Fruit fly (Drosophila melanogaster) ovary, adult (tissue): ENCODE data around the gene CG31021.

Source experiments
- CG17801 ChIP-seq: fragments of 200-800 bp; optimal IDR thresholded peaks from 2 replicates; lab custom pipeline; 2019; ENCODE audit warnings: missing biosample characterization, mild to moderate bottlenecking, missing genetic modification characterization, moderate library complexity; ENCODE audit not compliant: partially characterized antibody

Gene CG31021

DNA sequence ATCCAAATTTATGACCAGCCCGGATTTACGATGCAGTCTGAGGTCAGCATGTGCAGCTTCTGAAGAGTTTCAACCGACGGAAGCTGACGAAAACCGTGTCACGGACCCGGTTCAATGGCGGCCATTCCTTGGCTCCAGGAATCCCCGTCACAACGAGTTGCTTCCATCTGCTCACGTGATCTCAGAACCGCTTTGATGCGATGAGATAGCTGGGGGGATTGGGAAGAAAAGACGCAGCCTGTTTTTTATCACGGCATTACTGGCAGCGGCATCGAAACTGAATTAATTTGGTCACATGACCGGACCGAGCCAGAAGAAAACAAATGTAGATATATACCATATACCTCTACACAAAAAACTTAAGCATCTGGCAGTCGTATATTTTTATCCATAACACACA is 11.2 kb upstream of the CG31021 start:
- TF ChIP-seq CG17801 = no peak

DNA sequence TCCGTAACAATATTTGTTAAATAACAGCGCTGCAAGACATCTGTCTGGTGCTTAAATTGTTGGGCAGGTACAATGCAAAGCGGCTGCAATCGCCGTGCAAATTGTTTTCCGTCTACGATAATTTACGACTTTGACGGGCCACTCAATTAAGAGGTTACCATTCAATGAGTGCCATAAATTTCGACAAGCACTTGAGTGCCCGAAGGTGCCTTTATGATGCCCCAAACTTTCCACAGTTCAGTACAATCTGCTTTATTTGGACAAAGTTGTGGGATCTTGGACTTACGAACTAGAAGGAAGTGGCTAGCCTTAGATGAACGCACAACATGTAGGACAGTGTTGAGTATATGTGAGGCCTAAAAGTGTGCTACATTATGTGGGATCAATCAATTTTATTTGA is 9.3 kb upstream of the CG31021 start:
- TF ChIP-seq CG17801 = no peak

DNA sequence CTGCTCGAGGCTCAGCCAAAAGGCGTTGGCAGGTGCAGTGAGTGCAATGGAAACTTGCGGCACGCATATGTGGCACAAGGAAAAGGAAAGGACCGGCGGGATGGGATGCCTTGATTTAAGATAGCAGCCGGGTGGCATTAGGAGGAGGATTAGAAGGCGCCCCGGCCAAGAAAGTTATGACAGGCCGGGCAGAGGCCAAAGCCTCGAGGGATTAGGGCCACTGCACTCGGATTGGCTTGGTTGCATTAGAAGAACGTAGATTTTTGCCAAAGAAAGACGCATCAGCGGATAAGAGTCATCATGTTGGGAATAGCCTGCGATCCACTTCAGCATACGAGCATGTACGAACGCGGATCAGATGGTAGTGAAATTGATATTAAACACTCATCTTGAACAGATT is 5.3 kb upstream of the CG31021 start, which contains the start of gene CG31019:
TSS of gene CG31019 (plus strand) at position 301 of the 400 bp plus-strand sequence.
- TF ChIP-seq CG17801 = no peak

DNA sequence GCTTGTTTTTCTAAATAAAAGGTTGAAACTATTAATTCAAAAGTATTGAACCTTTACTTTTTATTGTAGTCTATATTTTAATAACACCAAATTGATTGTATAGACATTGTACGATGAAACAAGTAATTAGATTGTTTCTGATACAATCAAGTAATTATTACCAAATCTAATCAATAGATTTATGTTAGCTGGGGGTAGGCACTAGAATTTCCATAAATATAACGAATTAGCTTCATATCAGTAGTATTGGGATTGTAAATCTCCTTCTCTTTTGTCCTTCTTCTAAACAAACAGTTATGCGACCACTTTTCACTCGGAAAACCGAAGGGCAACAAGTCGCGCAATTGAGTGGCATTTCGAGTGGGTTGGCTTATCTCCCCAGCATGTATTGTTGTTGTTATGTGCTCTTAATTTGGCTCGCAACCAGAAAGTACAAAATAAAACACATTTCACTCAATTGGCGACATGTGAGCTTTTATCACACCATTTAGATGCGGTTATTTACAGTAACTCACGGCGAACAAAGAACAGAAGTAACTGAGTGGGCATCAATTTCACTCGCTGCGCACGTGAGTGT is 2.5 kb upstream of the CG31021 start:
- TF ChIP-seq CG17801 = no peak

DNA sequence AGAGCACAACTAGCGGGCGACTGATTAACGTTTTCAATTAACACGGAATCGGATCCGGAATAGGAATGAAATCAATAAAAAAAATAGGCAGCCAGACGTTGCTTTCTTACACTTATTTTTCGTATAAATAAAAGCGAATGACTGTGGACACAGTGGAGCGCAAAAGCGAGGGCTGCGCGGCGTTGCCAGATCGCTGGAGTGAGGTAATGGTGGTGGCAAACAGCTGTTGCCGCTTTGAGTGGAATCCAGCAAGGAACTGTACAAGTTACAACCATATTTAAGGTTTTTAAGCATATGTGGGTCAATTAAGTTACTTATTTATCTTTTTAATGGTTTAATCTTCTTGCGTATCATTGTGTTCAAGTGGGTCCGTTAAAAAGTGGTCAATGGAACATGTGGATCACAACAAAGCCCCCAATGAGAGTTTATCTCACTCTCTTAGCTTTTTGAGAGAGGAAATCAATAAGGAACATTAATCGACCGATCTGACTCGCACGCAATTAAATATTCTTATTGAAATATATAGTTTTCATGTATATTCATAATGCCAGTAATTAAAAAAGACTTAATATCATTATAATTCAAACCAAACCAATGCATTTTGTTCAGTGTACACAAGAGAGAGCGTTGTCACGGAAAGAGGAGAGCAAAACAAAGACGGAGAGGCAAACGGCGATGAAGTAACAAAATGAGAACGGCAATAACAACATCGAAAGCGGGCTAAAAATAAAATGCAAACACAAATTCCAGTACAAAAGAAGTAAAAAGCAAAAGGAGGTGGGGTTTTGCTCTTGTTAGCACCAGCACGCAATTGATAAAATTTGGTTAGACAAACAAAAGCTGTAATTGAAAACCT is 1.6 kb upstream of the CG31021 start:
- TF ChIP-seq CG17801 = peak; percentile 88

DNA sequence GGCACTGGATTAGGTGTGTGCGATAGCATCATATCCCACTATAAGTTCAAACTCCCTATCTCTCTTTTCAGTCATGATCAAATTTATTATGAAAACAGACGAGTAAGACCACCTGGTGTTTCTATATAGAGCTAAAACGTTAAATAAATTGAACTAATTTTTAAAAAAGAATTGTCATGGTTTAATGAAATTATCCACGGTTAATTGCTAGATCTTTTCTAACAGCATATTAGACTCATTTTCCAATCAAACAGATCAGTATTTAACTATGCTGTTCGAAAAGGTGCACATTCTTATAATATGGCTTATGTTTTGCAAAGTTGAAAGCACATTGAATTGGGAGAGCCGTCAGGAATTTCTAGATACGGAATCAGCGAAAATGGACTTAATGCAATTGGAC is 1.9 kb downstream of the CG31021 start, which contains the start of gene PH4alphaNE3:
TSS of gene PH4alphaNE3 (plus strand) at position 301 of the 400 bp plus-strand sequence.
- no peak for TF ChIP-seq CG17801

DNA sequence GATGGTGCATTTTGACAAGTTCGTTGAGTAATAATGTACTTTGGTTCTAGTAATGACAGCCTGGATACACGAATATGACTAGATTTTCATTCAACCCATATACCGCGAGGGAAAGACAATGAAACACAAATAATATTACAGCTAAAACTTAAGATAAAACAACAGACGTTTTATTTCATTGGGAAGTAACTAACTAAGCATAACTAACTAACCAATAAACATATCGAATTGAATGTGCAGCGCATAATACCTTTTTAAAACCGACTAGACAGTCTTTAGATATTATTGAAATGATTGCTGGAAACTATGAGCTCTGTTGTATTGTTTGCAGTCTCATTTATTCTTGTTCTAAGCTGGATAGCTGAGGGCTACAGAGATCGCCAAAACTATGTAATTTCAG is 3.9 kb downstream of the CG31021 start, which contains the start of gene CG31016:
TSS of gene CG31016 (plus strand) at position 301 of the 400 bp plus-strand sequence.
- TF ChIP-seq CG17801 = no peak

DNA sequence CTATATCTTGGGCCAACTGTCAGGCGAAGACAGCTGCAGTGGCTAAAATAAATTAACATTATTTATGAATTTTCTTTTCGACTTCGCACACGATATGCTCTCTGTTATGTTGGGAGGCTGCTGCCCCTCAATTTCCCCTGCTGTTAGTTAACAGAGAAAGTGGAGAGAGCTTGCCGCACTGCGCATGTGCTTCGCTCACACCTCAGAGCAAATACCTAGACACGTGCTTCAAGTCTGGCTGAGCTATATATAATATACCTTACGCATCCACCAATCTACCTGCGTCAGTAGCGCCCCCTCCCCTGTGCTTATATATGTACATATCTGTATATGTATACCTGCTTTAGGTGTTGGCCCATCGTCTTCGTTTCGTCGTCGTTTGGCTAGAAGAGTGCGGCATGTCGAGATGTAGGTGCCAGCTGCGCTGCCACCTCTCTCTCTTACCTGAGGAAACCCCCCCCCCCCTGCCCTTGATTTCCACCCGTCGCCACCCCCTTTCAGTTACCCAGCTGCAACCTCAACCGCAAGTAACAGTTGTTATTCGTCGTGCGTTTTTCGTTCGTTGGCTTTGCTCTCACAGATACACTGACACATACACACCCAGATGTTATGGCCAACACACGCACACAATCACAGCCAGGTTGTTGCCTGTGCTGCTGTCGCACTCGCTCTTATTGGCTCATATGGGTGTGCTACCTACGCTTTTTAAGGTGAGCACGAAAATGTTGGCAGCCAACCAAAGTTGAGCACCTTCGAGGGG is 14.3 kb downstream of the CG31021 start:
- no peak for TF ChIP-seq CG17801

DNA sequence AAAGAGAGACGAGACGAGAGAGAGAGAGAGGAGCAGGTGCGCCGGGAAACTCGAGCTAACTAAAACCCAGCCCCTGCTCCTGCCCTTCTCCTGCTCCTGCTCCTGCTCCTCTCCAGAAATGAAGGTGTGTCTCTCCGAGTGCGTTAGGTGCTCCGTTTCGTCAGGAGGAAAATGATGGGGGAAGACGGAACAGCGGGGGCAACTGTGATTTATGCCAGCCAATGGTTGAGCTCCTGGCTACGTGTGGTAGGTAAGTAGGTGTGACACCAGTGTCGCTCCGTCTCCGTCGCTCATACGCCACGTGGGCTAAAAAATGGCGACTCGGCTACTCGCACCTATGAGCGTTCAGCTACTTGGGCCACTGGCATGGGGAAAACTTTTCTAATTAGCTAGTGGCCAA is 15.5 kb downstream of the CG31021 start:
- TF ChIP-seq CG17801 = no peak

DNA sequence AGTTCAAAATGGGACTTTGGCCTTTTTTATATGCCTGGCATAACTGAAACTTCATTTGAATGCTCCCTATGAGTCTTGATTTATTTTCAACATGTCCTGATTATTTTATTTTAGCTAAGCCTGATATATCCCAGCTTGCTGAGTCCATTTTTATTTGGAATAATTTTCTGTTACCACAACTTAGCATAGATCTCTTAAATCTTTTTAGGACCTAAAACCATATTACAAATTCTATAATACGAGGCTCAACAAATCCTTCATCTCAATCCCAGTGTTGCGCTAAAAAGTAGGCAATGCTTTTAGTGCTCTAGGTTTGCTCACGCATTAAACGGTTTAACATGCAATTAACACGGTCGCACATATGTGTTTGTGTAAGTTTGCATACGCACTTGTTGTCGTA is 19.8 kb downstream of the CG31021 start, which contains the start of gene CG44954:
TSS of gene CG44954 (minus strand) at position 101 of the 400 bp plus-strand sequence.
- TF ChIP-seq CG17801 = no peak

DNA sequence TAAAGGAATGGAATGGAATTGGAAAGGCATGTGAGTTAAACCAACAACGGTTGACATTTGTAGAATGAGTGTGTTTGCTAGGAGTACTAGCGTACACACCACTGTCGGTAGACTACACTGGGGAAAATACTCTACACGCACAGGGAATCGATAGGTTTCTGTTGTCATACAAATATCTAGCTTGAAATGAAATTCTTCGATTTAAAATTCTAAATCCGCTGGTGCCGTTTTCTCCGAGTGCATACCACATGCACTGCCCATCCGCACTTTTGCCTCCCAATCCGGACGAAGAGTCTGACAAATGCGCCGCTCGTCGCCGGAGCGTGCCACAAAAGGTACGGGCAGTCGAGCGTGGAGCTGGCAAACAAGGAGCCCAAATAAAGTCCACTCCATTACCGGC is 26.9 kb downstream of the CG31021 start, which contains the start of gene CG2267:
TSS of gene CG2267 (minus strand) at position 101 of the 400 bp plus-strand sequence.
- no peak for TF ChIP-seq CG17801

DNA sequence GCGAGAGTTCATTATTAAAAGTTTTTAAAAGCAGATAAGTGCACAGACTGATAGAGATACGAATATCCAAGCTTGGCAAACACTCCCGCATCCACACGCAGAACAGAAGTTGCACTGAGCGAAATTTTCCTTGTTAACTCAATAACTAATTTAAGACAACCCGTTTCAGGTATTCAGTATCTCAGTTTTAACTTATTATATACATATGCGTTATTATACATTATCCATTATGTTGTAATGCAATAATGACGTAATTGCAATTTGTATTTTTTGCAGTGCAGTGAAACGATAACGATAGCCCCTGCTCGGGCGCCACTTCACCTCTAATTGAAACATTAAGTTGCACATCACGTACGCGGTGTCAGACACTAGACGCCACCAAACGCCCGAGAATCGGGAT is 41.2 kb downstream of the CG31021 start:
- no peak for TF ChIP-seq CG17801

DNA sequence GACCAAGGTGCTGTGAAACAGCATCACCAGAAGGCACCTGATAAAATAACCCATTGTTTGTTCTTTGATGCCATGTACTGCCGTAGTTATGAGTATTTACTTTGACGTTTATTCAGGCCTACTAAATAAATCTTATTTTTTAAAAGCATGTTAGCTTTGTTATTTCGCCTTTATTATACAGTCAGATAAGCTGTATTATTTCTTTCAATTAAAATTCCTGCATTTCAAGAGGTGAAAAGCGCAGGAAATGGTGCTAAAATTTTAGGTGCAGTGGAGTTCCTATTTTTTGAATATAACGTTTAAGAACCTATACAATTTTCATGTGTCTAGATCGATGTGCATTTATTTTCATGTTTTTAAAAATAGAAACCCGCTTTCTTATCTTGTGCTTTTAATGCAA is 43.8 kb downstream of the CG31021 start, which contains the start of gene CG31013:
TSS of gene CG31013 (minus strand) at position 101 of the 400 bp plus-strand sequence.
- no peak for TF ChIP-seq CG17801

DNA sequence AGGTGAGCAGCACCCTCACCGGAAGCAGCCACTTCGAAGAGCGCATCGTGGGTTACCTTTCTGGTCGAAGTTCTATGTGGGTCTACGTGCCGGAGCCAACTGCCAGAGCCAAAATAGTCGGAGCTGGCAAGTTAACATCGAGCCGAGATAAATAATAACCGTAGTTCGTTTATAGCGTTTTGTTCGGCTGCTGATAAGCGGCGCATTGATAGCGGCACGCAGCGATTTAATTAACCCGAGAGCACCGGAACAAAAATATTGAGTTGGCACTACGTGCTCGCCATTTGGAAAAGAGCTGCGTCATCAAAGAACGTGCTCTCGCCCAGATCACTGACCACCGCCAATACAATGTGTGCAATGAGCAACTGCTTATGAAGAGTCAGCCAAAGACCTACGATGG is 46.4 kb downstream of the CG31021 start, which contains the start of gene PH4alphaPV:
TSS of gene PH4alphaPV (minus strand) at position 101 of the 400 bp plus-strand sequence.
- no peak for TF ChIP-seq CG17801

DNA sequence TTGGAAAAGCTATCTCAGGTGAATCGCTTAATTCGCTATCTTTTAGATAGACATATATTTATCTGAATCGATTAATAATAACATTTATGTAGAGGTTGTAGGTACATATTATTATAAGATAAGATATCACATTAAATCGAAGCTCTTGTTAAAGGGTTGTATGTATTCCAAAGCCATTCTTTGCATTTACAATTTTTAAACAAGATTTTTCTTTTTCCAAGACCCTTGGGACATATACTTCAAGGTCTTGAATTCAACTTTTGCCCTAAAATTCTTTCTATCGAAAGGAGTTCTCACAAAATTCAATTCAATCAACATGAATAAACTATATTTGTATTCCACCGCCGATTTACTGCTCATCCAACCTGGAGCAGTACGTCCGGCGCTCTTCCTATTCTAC is 46.8 kb downstream of the CG31021 start, which contains the start of gene CG34432:
TSS of gene CG34432 (plus strand) at position 301 of the 400 bp plus-strand sequence.
- TF ChIP-seq CG17801 = no peak

DNA sequence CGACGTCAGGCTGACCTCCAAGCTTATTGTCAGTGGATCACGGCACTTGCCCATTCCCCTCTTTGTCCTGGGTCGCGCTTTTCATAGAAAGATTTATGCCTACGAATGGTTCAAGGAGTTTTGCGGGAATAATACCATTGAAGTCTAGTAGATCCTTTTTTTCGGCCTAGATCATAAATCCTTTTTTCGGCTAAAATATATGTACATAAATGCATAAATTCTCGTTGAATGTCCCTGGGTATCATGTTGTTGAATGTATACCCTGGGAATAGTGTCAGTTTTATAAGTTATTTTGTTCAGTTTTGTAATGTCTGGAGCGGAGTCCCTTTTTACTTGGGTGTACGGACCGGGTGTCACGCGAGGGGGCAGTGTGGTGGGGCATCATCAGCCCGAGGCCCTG is 47.7 kb downstream of the CG31021 start, which contains the start of gene CG34433:
TSS of gene CG34433 (plus strand) at position 301 of the 400 bp plus-strand sequence.
- TF ChIP-seq CG17801 = no peak
